Worm (Caenorhabditis elegans): Measurements from ENCODE around the gene M03E7.1.
"Not testable (repeated sequence)": the region's sequence is repeated elsewhere in the genome, so short reads cannot be mapped to it uniquely, and the experiment has no call there.

M03E7.1 gene

ce11 chrV:5651905-5652304, 30.4 kb downstream of the M03E7.1 start:
- TF ChIP-seq ztf-1 (GFP tag; conservative IDR thresholded peaks at IDR 0.05) (no peak), blmp-1 (tag; optimal IDR thresholded peaks at IDR 0.05; ENCODE audit: insufficient read depth) (no peak), lin-39 (tag; optimal IDR thresholded peaks at IDR 0.05) (no peak), zag-1 (tag; optimal IDR thresholded peaks at IDR 0.05) (no peak), nhr-6 (tag; optimal IDR thresholded peaks at IDR 0.05) (no peak), ZK546.5 (tag; optimal IDR thresholded peaks at IDR 0.05) (no peak), crh-2 (tag; optimal IDR thresholded peaks at IDR 0.05) (no peak), lin-11 (tag; optimal IDR thresholded peaks at IDR 0.05) (no peak), aly-2 (tag; optimal IDR thresholded peaks at IDR 0.05) (no peak)

ce11 chrV:5653990-5654499, 32.6 kb downstream of the M03E7.1 start, which contains the start of gene hex-2:
TSS of gene hex-2 (plus strand) at chrV:5654449.
- TF ChIP-seq nhr-11 (tag; optimal IDR thresholded peaks at IDR 0.05) (no peak), R02D3.7 (tag; optimal IDR thresholded peaks at IDR 0.05) (no peak), crh-2 (tag; optimal IDR thresholded peaks at IDR 0.05) (no peak), sma-9 (GFP tag; optimal IDR thresholded peaks at IDR 0.05) (peak; percentile 36), sma-9 (tag; optimal IDR thresholded peaks at IDR 0.05) (no peak), fos-1 (tag; optimal IDR thresholded peaks at IDR 0.05) (peak; percentile 64)

- no peak for TF ChIP-seq fos-1 (tag; optimal IDR thresholded peaks at IDR 0.05)
- TF ChIP-seq mbf-1 (tag; optimal IDR thresholded peaks at IDR 0.05) = no peak
- no peak for TF ChIP-seq C34F6.9 (tag; optimal IDR thresholded peaks at IDR 0.05)
- TF ChIP-seq elt-3 (tag; optimal IDR thresholded peaks at IDR 0.05) = no peak
- TF ChIP-seq skn-1 (tag; optimal IDR thresholded peaks at IDR 0.05) = no peak
- no peak for TF ChIP-seq lin-39 (tag; optimal IDR thresholded peaks at IDR 0.05)
Measured at ce11 chrV:5660604-5661209, 39.2 kb downstream of the M03E7.1 start, which contains the start of the genes mut-14 and C14C11.2. TSS of gene mut-14 (minus strand) at chrV:5660704. TSS of gene C14C11.2 (plus strand) at chrV:5661159.

- TF ChIP-seq ztf-1 (GFP tag; conservative IDR thresholded peaks at IDR 0.05); nhr-11 (tag; optimal IDR thresholded peaks at IDR 0.05); aly-2 (tag; optimal IDR thresholded peaks at IDR 0.05): not testable (repeated sequence)
Measured at ce11 chrV:5663317-5663716, 41.8 kb downstream of the M03E7.1 start, which contains the start of gene C14C11.1. TSS of gene C14C11.1 (plus strand) at chrV:5663617.

ce11 chrV:5666036-5666729, 44.7 kb downstream of the M03E7.1 start, which contains the start of gene C14C11.7:
TSS of gene C14C11.7 (minus strand) at chrV:5666086.
- TF ChIP-seq fos-1 (tag; optimal IDR thresholded peaks at IDR 0.05) (peak; percentile 1), unc-39 (tag; optimal IDR thresholded peaks at IDR 0.05) (no peak)

ce11 chrV:5667337-5667736, 45.8 kb downstream of the M03E7.1 start:
- TF ChIP-seq crh-2 (tag; optimal IDR thresholded peaks at IDR 0.05) (peak; percentile 55), nhr-21 (tag; optimal IDR thresholded peaks at IDR 0.05) (peak; percentile 66), nhr-237 (tag; optimal IDR thresholded peaks at IDR 0.05) (no peak), nhr-77 (tag; optimal IDR thresholded peaks at IDR 0.05) (no peak), zag-1 (tag; optimal IDR thresholded peaks at IDR 0.05) (no peak), lin-39 (tag; optimal IDR thresholded peaks at IDR 0.05) (no peak), F13H6.1 (tag; optimal IDR thresholded peaks at IDR 0.05) (no peak), nhr-11 (tag; optimal IDR thresholded peaks at IDR 0.05) (no peak), R02D3.7 (tag; optimal IDR thresholded peaks at IDR 0.05) (no peak), unc-62 (GFP tag; optimal IDR thresholded peaks at IDR 0.05) (no peak), nhr-10 (tag; optimal IDR thresholded peaks at IDR 0.05) (no peak), sma-3 (GFP tag; optimal IDR thresholded peaks at IDR 0.05) (peak; percentile 65), lsy-2 (tag; optimal IDR thresholded peaks at IDR 0.05) (no peak), dmd-4 (tag; optimal IDR thresholded peaks at IDR 0.05) (no peak), ceh-82 (tag; optimal IDR thresholded peaks at IDR 0.05) (no peak), Y55F3AM.14 (GFP tag; optimal IDR thresholded peaks at IDR 0.05) (peak; percentile 34), mbf-1 (tag; optimal IDR thresholded peaks at IDR 0.05) (no peak), nhr-12 (tag; optimal IDR thresholded peaks at IDR 0.05) (no peak), ztf-4 (tag; optimal IDR thresholded peaks at IDR 0.05) (no peak), elt-3 (tag; optimal IDR thresholded peaks at IDR 0.05) (no peak), sma-9 (GFP tag; optimal IDR thresholded peaks at IDR 0.05) (peak; percentile 69), sma-9 (tag; optimal IDR thresholded peaks at IDR 0.05) (no peak), snpc-4 (tag; optimal IDR thresholded peaks at IDR 0.05) (no peak), gmeb-1 (tag; optimal IDR thresholded peaks at IDR 0.05) (peak; percentile 3), lin-11 (tag; optimal IDR thresholded peaks at IDR 0.05) (no peak), unc-39 (tag; optimal IDR thresholded peaks at IDR 0.05) (no peak), alr-1 (tag; optimal IDR thresholded peaks at IDR 0.05) (no peak), skn-1 (tag; optimal IDR thresholded peaks at IDR 0.05) (no peak), mdl-1 (tag; optimal IDR thresholded peaks at IDR 0.05) (no peak), C34F6.9 (tag; optimal IDR thresholded peaks at IDR 0.05) (no peak), fos-1 (tag; optimal IDR thresholded peaks at IDR 0.05) (no peak), ZK546.5 (tag; optimal IDR thresholded peaks at IDR 0.05) (no peak), ama-1 (optimal IDR thresholded peaks at IDR 0.05) (no peak), egl-27 (tag; optimal IDR thresholded peaks at IDR 0.05) (no peak), blmp-1 (tag; optimal IDR thresholded peaks at IDR 0.05; ENCODE audit: insufficient read depth) (no peak)
